Worm (Caenorhabditis elegans) whole organism, L3 larva: ENCODE data around the gene srg-8.

Experiments used
- ceh-16 ChIP-seq: sonication (generic microtip); optimal IDR thresholded peaks from 2 replicates; lab custom pipeline; 2017; ENCODE audit warnings: missing biosample characterization, missing genetic modification characterization
- ceh-82 ChIP-seq: fragments of 150-350 bp; optimal IDR thresholded peaks from 2 replicates; lab custom pipeline; 2014; ENCODE audit warnings: missing biosample characterization, missing genetic modification characterization
- elt-1 ChIP-seq: fragments of 150-350 bp; optimal IDR thresholded peaks from 2 replicates; lab custom pipeline; 2014; ENCODE audit warnings: missing biosample characterization, missing genetic modification characterization
- elt-2 ChIP-seq: sonication (generic microtip); optimal IDR thresholded peaks from 2 replicates; lab custom pipeline; 2016; ENCODE audit warnings: missing genetic modification reagents, mild to moderate bottlenecking, missing genetic modification characterization, missing compliant biosample characterization
- fos-1 ChIP-seq: fragments of 150-350 bp; optimal IDR thresholded peaks from 2 replicates; lab custom pipeline; 2014; ENCODE audit warnings: missing biosample characterization, missing genetic modification characterization
- jun-1 ChIP-seq: fragments of 150-350 bp; optimal IDR thresholded peaks from 2 replicates; lab custom pipeline; 2014; ENCODE audit warnings: missing biosample characterization, missing genetic modification reagents, missing genetic modification characterization
- nfya-1 ChIP-seq: sonication (generic microtip); optimal IDR thresholded peaks from 2 replicates; lab custom pipeline; 2017; ENCODE audit warnings: missing genetic modification characterization, mild to moderate bottlenecking, missing compliant biosample characterization, antibody characterized with exemption, moderate library complexity; ENCODE audit not compliant: insufficient read depth
- pqm-1 ChIP-seq: fragments of 150-350 bp; optimal IDR thresholded peaks from 2 replicates; lab custom pipeline; 2017; ENCODE audit warnings: missing biosample characterization, missing genetic modification characterization, inconsistent platforms
- snpc-4 ChIP-seq: fragments of 150-350 bp; optimal IDR thresholded peaks from 2 replicates; lab custom pipeline; 2014; ENCODE audit warnings: missing biosample characterization, missing genetic modification characterization
- zag-1 ChIP-seq: fragments of 150-350 bp; optimal IDR thresholded peaks from 2 replicates; lab custom pipeline; 2014; ENCODE audit warnings: missing biosample characterization, missing genetic modification characterization
- ztf-4 ChIP-seq: fragments of 150-350 bp; optimal IDR thresholded peaks from 2 replicates; lab custom pipeline; 2014; ENCODE audit warnings: missing biosample characterization, missing genetic modification characterization

ce11 chrIII:6206161-6206853 is 48.3 kb downstream of the srg-8 start, which contains the start of the genes sna-3 and rps-3:
- TF ChIP-seq pqm-1 (peak; percentile 65), jun-1 (tag; lab: Kevin White, UChicago) (peak; percentile 8), snpc-4 (no peak), ceh-16 (tag; lab: Kevin White, UChicago) (no peak), ceh-82 (tag; lab: Kevin White, UChicago) (no peak), elt-2 (tag; lab: Kevin White, UChicago) (peak; percentile 47), elt-1 (no peak), ztf-4 (no peak), nfya-1 (tag; lab: Kevin White, UChicago) (peak; percentile 90), zag-1 (tag; lab: Kevin White, UChicago) (no peak), fos-1 (tag; lab: Kevin White, UChicago) (no peak)
